Fruit fly (Drosophila melanogaster) whole organism, adult: ENCODE measurements around the gene Tpst.

Experiments used
- CG1620 ChIP-seq: fragments of 200-800 bp; sonication (Bioruptor generic); optimal IDR thresholded peaks from 2 replicates; lab custom pipeline; 2016; ENCODE audit warnings: missing biosample characterization, missing genetic modification characterization
- ovo ChIP-seq: fragments of 200-800 bp; sonication (Bioruptor generic); optimal IDR thresholded peaks from 2 replicates; lab custom pipeline; 2016; ENCODE audit warnings: missing biosample characterization, missing genetic modification characterization

- no peak for TF ChIP-seq CG1620 (GFP tag; lab: Kevin White, UChicago)
- no peak for TF ChIP-seq ovo (GFP tag; lab: Kevin White, UChicago)
These were observed 62.4 kb downstream of the Tpst start for dm6 chrX:13625888-13626578.
